Fruit fly (Drosophila melanogaster): ENCODE data around the gene TyrR.

The TyrR gene

DNA sequence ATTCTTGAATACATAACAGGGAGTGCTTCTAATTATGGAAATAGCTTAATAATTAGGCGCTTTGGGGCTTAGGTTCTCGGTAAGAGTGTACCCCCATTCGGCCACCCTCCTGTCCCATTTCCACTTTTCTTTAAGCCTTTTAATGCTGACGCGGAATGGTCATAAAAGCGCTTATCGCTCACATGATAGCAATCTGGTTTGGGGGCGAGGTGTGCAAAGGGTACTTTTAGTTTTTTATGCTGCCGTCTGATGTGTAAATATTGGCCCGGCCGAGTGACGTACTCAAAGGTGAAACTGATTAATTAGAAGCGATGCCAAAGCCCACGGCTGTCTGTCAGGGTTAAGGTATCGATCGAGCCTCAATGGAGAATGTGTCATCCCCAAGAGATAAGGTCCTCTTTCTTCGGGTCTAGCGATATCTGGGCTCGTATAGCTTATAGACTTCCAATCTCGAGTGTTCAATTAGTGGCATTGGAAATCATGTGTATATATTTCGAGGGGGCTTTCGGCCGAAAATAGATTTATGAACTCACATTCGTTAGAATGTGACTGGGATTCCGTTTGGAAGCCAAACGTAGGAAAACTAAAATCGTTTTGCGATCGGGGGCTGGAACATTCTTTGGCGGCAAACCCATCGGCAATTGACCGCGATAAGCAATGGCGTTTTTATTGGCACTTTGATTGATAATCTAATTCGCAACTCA, 3.1 kb downstream of the TyrR start (continued):
- peak; percentile 2 for TF ChIP-seq HmgZ (tag; optimal IDR thresholded peaks at IDR 0.05)
- no peak for TF ChIP-seq CG13424 (tag; optimal IDR thresholded peaks at IDR 0.05)
- TF ChIP-seq CG12155 (GFP tag; optimal IDR thresholded peaks at IDR 0.05) = no peak
- no peak for TF ChIP-seq CG3726 (GFP tag; IDR thresholded peaks at IDR 0.05)
- TF ChIP-seq CoRest (tag; optimal IDR thresholded peaks at IDR 0.05) = no peak
- peak; percentile 63 for TF ChIP-seq crol (GFP tag; IDR thresholded peaks at IDR 0.05)
- TF ChIP-seq CG7987 (GFP tag; optimal IDR thresholded peaks at IDR 0.05) = peak; percentile 4
- TF ChIP-seq CG12236 (GFP tag; optimal IDR thresholded peaks at IDR 0.05) = no peak
- TF ChIP-seq zfh2 (GFP tag; optimal IDR thresholded peaks at IDR 0.05) = no peak
- TF ChIP-seq ash1 (GFP tag; optimal IDR thresholded peaks at IDR 0.05) = no peak
- TF ChIP-seq Dip3 (GFP tag; optimal IDR thresholded peaks at IDR 0.05) = no peak
- TF ChIP-seq Hr51 (GFP tag; optimal IDR thresholded peaks at IDR 0.05) = no peak
- no peak for TF ChIP-seq CG31365 (tag; optimal IDR thresholded peaks at IDR 0.05)
- TF ChIP-seq sim (GFP tag; IDR thresholded peaks at IDR 0.05) = no peak
- no peak for TF ChIP-seq CG1602 (GFP tag; optimal IDR thresholded peaks at IDR 0.05)
- no peak for TF ChIP-seq bowl (GFP tag; IDR thresholded peaks at IDR 0.05)
- TF ChIP-seq GATAe (GFP tag; conservative IDR thresholded peaks at IDR 0.05) = peak; percentile 78
- TF ChIP-seq HHEX (GFP tag; optimal IDR thresholded peaks at IDR 0.05) = no peak
- TF ChIP-seq CG34224 (GFP tag; IDR thresholded peaks at IDR 0.05; ENCODE audit: partially characterized antibody) = no peak
- no peak for TF ChIP-seq ems (GFP tag; optimal IDR thresholded peaks at IDR 0.05)
- TF ChIP-seq CG6765 (GFP tag; optimal IDR thresholded peaks at IDR 0.05) = no peak
- TF ChIP-seq twi (tag; optimal IDR thresholded peaks at IDR 0.05) = no peak
- TF ChIP-seq CG7745 (tag; optimal IDR thresholded peaks at IDR 0.05) = no peak
- TF ChIP-seq CG8924 (tag; optimal IDR thresholded peaks at IDR 0.05) = no peak
- TF ChIP-seq CG10274 (GFP tag; optimal IDR thresholded peaks at IDR 0.05) = no peak
- no peak for TF ChIP-seq pzg (GFP tag; optimal IDR thresholded peaks at IDR 0.05)
- TF ChIP-seq CG14014 (GFP tag; IDR thresholded peaks at IDR 0.05) = no peak
- TF ChIP-seq pho (GFP tag; optimal IDR thresholded peaks at IDR 0.05) = no peak
- no peak for TF ChIP-seq unc-4 (GFP tag; IDR thresholded peaks at IDR 0.05; ENCODE audit: partially characterized antibody)
- TF ChIP-seq mirr (GFP tag; optimal IDR thresholded peaks at IDR 0.05) = peak; percentile 32
- peak; percentile 29 for TF ChIP-seq CG15514 (GFP tag; optimal IDR thresholded peaks at IDR 0.05)
- TF ChIP-seq CG1603 (tag; optimal IDR thresholded peaks at IDR 0.05) = no peak
- TF ChIP-seq cwo (GFP tag; optimal IDR thresholded peaks at IDR 0.05) = peak; percentile 57
- TF ChIP-seq CG32767 (GFP tag; IDR thresholded peaks at IDR 0.05) = no peak
- TF ChIP-seq ATbp (GFP tag; optimal IDR thresholded peaks at IDR 0.05) = no peak
- no peak for TF ChIP-seq Poxn (GFP tag; IDR thresholded peaks at IDR 0.05)
- peak; percentile 85 for TF ChIP-seq grn (GFP tag; optimal IDR thresholded peaks at IDR 0.05)
- no peak for TF ChIP-seq CG12219 (GFP tag; optimal IDR thresholded peaks at IDR 0.05)
- TF ChIP-seq trh (GFP tag; optimal IDR thresholded peaks at IDR 0.05) = no peak
- no peak for TF ChIP-seq prd (optimal IDR thresholded peaks at IDR 0.05)
- TF ChIP-seq prd (GFP tag; IDR thresholded peaks at IDR 0.05) = no peak
- no peak for TF ChIP-seq CG10267 (tag; optimal IDR thresholded peaks at IDR 0.05)
- no peak for TF ChIP-seq Oaz (GFP tag; IDR thresholded peaks at IDR 0.05)
- TF ChIP-seq wek (GFP tag; optimal IDR thresholded peaks at IDR 0.05) = no peak
- TF ChIP-seq CG3065 (GFP tag; optimal IDR thresholded peaks at IDR 0.05) = no peak
- no peak; the same call in 1 of the 2 replicates for TF ChIP-seq Adf1 (GFP tag; IDR thresholded peaks at IDR 0.05)
- TF ChIP-seq NC2β (GFP tag; optimal IDR thresholded peaks at IDR 0.05) = no peak
- TF ChIP-seq CG4730 (GFP tag; IDR thresholded peaks at IDR 0.05) = no peak
- TF ChIP-seq kah (GFP tag; optimal IDR thresholded peaks at IDR 0.05) = no peak
- TF ChIP-seq C15 (GFP tag; IDR thresholded peaks at IDR 0.05) = no peak

All from whole organism, embryonic.